Worm (Caenorhabditis elegans) whole organism, young adult: ENCODE results near the gene srx-10.

Source experiments
- B0336.3 ChIP-seq: fragments of 200-800 bp; sonication (Bioruptor generic); IDR thresholded peaks from 2 replicates; pipeline ENCODE4 v1.3.6; 2022; ENCODE audit warnings: missing genetic modification characterization, missing compliant biosample characterization
- F22D6.2 ChIP-seq: sonication (generic microtip); optimal IDR thresholded peaks from 2 replicates; lab custom pipeline; 2016; ENCODE audit warnings: mild to moderate bottlenecking, missing genetic modification characterization, missing compliant biosample characterization
- F39B2.1 ChIP-seq: fragments of 200-800 bp; sonication (Bioruptor generic); IDR thresholded peaks from 2 replicates; pipeline ENCODE4 v1.3.6; 2022; ENCODE audit warnings: missing genetic modification reagents, missing genetic modification characterization, missing compliant biosample characterization
- F52B5.7 ChIP-seq: sonication (generic microtip); optimal IDR thresholded peaks from 2 replicates; lab custom pipeline; 2016; ENCODE audit warnings: mild to moderate bottlenecking, missing genetic modification characterization, missing compliant biosample characterization
- F57A8.1 ChIP-seq: fragments of 200-800 bp; sonication (Bioruptor generic); optimal IDR thresholded peaks from 2 replicates; lab custom pipeline; 2018; ENCODE audit warnings: mild to moderate bottlenecking, missing genetic modification characterization, moderate library complexity, missing compliant biosample characterization
- K12H6.12 ChIP-seq: fragments of 200-800 bp; sonication (Bioruptor generic); optimal IDR thresholded peaks from 2 replicates; lab custom pipeline; 2018; ENCODE audit warnings: mild to moderate bottlenecking, missing genetic modification characterization, missing compliant biosample characterization
- T26A5.8 ChIP-seq: sonication (generic microtip); optimal IDR thresholded peaks from 2 replicates; lab custom pipeline; 2016; ENCODE audit warnings: missing genetic modification characterization, missing compliant biosample characterization
- Y67H2A.10 ChIP-seq: fragments of 200-800 bp; sonication (Bioruptor generic); conservative IDR thresholded peaks from 2 replicates; pipeline ENCODE4 v1.3.6; 2022; ENCODE audit warnings: missing genetic modification reagents, missing genetic modification characterization, missing compliant biosample characterization
- Y79H2A.3 ChIP-seq: fragments of 200-800 bp; sonication (Bioruptor generic); conservative IDR thresholded peaks from 2 replicates; pipeline ENCODE4 v1.3.6; 2022; ENCODE audit warnings: missing genetic modification reagents, missing genetic modification characterization, missing compliant biosample characterization
- akir-1 ChIP-seq: fragments of 200-800 bp; sonication (Bioruptor generic); optimal IDR thresholded peaks from 2 replicates; lab custom pipeline; 2018; ENCODE audit warnings: mild to moderate bottlenecking, missing genetic modification characterization, moderate library complexity, missing compliant biosample characterization
- atf-7 ChIP-seq: sonication (generic microtip); optimal IDR thresholded peaks from 2 replicates; lab custom pipeline; 2017; ENCODE audit warnings: mild to moderate bottlenecking, missing genetic modification characterization, missing compliant biosample characterization
- attf-3 ChIP-seq: fragments of 200-800 bp; sonication (Bioruptor generic); conservative IDR thresholded peaks from 2 replicates; pipeline ENCODE4 v1.3.6; 2022; ENCODE audit warnings: missing genetic modification reagents, missing genetic modification characterization, missing compliant biosample characterization
- attf-5 ChIP-seq: fragments of 200-800 bp; sonication (Bioruptor generic); optimal IDR thresholded peaks from 2 replicates; lab custom pipeline; 2018; ENCODE audit warnings: mild to moderate bottlenecking, missing genetic modification characterization, missing compliant biosample characterization
- attf-6 ChIP-seq: fragments of 200-800 bp; sonication (Bioruptor generic); IDR thresholded peaks from 2 replicates; pipeline ENCODE4 v1.3.6; 2022; ENCODE audit warnings: missing genetic modification reagents, missing genetic modification characterization, missing compliant biosample characterization
- bed-2 ChIP-seq: fragments of 200-800 bp; sonication (Bioruptor generic); IDR thresholded peaks from 2 replicates; pipeline ENCODE4 v1.3.6; 2022; ENCODE audit warnings: missing genetic modification reagents, missing genetic modification characterization, missing compliant biosample characterization
- cebp-1 ChIP-seq, 2 experiments: fragments of 200-800 bp in 1 of 2; sonication (Bioruptor generic) in 1 of 2; sonication (generic microtip) in 1 of 2; IDR thresholded peaks in 1 of 2; optimal IDR thresholded peaks in 1 of 2; 2 replicates each; pipeline versions ENCODE4 v1.3.6 to Lab custom; 2017 to 2022; ENCODE audit warnings: missing compliant biosample characterization in 2 of 2, missing genetic modification characterization in 2 of 2, mild to moderate bottlenecking in 1 of 2, missing genetic modification reagents in 1 of 2, moderate library complexity in 1 of 2
- cebp-2 ChIP-seq: fragments of 200-800 bp; sonication (Bioruptor generic); IDR thresholded peaks from 2 replicates; pipeline ENCODE4 v1.3.6; 2022; ENCODE audit warnings: missing genetic modification characterization, missing compliant biosample characterization
- ceh-40 ChIP-seq: fragments of 200-800 bp; sonication (Bioruptor generic); IDR thresholded peaks from 2 replicates; pipeline ENCODE4 v1.3.6; 2022; ENCODE audit warnings: missing genetic modification characterization, missing compliant biosample characterization
- ceh-58 ChIP-seq: fragments of 200-800 bp; sonication (Bioruptor generic); IDR thresholded peaks from 2 replicates; pipeline ENCODE4 v1.3.6; 2022; ENCODE audit warnings: missing genetic modification characterization, missing compliant biosample characterization
- chd-7 ChIP-seq: sonication (generic microtip); optimal IDR thresholded peaks from 2 replicates; lab custom pipeline; 2016; ENCODE audit warnings: mild to moderate bottlenecking, missing genetic modification characterization, moderate library complexity, missing compliant biosample characterization
- dox-1 ChIP-seq: fragments of 200-800 bp; sonication (Bioruptor generic); IDR thresholded peaks from 2 replicates; pipeline ENCODE4 v1.3.6; 2022; ENCODE audit warnings: missing genetic modification reagents, missing genetic modification characterization, missing compliant biosample characterization
- dpff-1 ChIP-seq: sonication (generic microtip); optimal IDR thresholded peaks from 2 replicates; lab custom pipeline; 2017; ENCODE audit warnings: mild to moderate bottlenecking, missing genetic modification characterization, missing compliant biosample characterization
- dpl-1 ChIP-seq: fragments of 150-350 bp; optimal IDR thresholded peaks from 2 replicates; lab custom pipeline; 2014; ENCODE audit warnings: missing biosample characterization, missing genetic modification reagents, missing genetic modification characterization
- efl-1 ChIP-seq: fragments of 150-350 bp; optimal IDR thresholded peaks from 2 replicates; lab custom pipeline; 2014; ENCODE audit warnings: missing biosample characterization, missing genetic modification reagents, missing genetic modification characterization
- egl-18 ChIP-seq: fragments of 200-800 bp; sonication (Bioruptor generic); IDR thresholded peaks from 2 replicates; pipeline ENCODE4 v1.3.6; 2022; ENCODE audit warnings: missing genetic modification reagents, missing genetic modification characterization, missing compliant biosample characterization
- ekl-4 ChIP-seq: fragments of 200-800 bp; sonication (Bioruptor generic); IDR thresholded peaks from 2 replicates; pipeline ENCODE4 v1.3.6; 2022; ENCODE audit warnings: missing genetic modification reagents, missing genetic modification characterization, missing compliant biosample characterization
- gei-17 ChIP-seq: fragments of 200-800 bp; sonication (Bioruptor generic); optimal IDR thresholded peaks from 2 replicates; lab custom pipeline; 2018; ENCODE audit warnings: mild to moderate bottlenecking, missing genetic modification characterization, missing compliant biosample characterization
- hmg-20 ChIP-seq: fragments of 200-800 bp; sonication (Bioruptor generic); IDR thresholded peaks from 2 replicates; pipeline ENCODE4 v1.3.6; 2022; ENCODE audit warnings: missing genetic modification reagents, missing genetic modification characterization, missing compliant biosample characterization
- hrde-1 ChIP-seq: sonication (generic microtip); optimal IDR thresholded peaks from 2 replicates; lab custom pipeline; 2016; ENCODE audit warnings: missing genetic modification characterization, mild to moderate bottlenecking, missing compliant biosample characterization, moderate library complexity, missing genotype, missing genetic modification reagents, borderline replicate concordance
- hsf-1 ChIP-seq: fragments of 200-800 bp; sonication (Bioruptor generic); IDR thresholded peaks from 2 replicates; pipeline ENCODE4 v1.3.6; 2022; ENCODE audit warnings: missing genetic modification reagents, missing genetic modification characterization, missing compliant biosample characterization
- lin-40 ChIP-seq: sonication (generic microtip); optimal IDR thresholded peaks from 2 replicates; lab custom pipeline; 2016; ENCODE audit warnings: missing genetic modification characterization, mild to moderate bottlenecking, missing compliant biosample characterization, missing genotype, missing genetic modification reagents
- mel-28 ChIP-seq: sonication (generic microtip); optimal IDR thresholded peaks from 2 replicates; lab custom pipeline; 2016; ENCODE audit warnings: borderline replicate concordance, mild to moderate bottlenecking, missing genetic modification characterization, missing compliant biosample characterization
- nfyb-1 ChIP-seq: fragments of 200-800 bp; sonication (Bioruptor generic); IDR thresholded peaks from 2 replicates; pipeline ENCODE4 v1.3.6; 2022; ENCODE audit warnings: missing genetic modification reagents, missing genetic modification characterization, missing compliant biosample characterization
- nhr-179 ChIP-seq: sonication (generic microtip); optimal IDR thresholded peaks from 2 replicates; lab custom pipeline; 2016; ENCODE audit warnings: mild to moderate bottlenecking, missing genetic modification characterization, missing compliant biosample characterization
- nhr-80 ChIP-seq: sonication (generic microtip); optimal IDR thresholded peaks from 2 replicates; lab custom pipeline; 2016; ENCODE audit warnings: missing genetic modification characterization, missing compliant biosample characterization
- pha-4 ChIP-seq: fragments of 150-350 bp; sonication (generic microtip); optimal IDR thresholded peaks from 2 replicates; lab custom pipeline; 2014; ENCODE audit warnings: missing biosample characterization, missing genetic modification reagents, missing genetic modification characterization
- repo-1 ChIP-seq: sonication (generic microtip); optimal IDR thresholded peaks from 2 replicates; lab custom pipeline; 2017; ENCODE audit warnings: mild to moderate bottlenecking, missing genetic modification characterization, missing compliant biosample characterization
- sdz-38 ChIP-seq: sonication (generic microtip); optimal IDR thresholded peaks from 2 replicates; lab custom pipeline; 2016; ENCODE audit warnings: missing genotype, missing genetic modification characterization, missing compliant biosample characterization
- somi-1 ChIP-seq: fragments of 200-800 bp; sonication (Bioruptor generic); optimal IDR thresholded peaks from 2 replicates; lab custom pipeline; 2018; ENCODE audit warnings: mild to moderate bottlenecking, missing genetic modification characterization, missing compliant biosample characterization
- tbp1 ChIP-seq: fragments of 200-800 bp; sonication (Bioruptor generic); optimal IDR thresholded peaks from 2 replicates; lab custom pipeline; 2018; ENCODE audit warnings: mild to moderate bottlenecking, missing genetic modification characterization, missing compliant biosample characterization
- tbx-9 ChIP-seq: sonication (generic microtip); optimal IDR thresholded peaks from 2 replicates; lab custom pipeline; 2016; ENCODE audit warnings: borderline replicate concordance, missing genetic modification characterization, inconsistent platforms, missing compliant biosample characterization
- unc-130 ChIP-seq: sonication (generic microtip); optimal IDR thresholded peaks from 2 replicates; lab custom pipeline; 2016; ENCODE audit warnings: missing genetic modification reagents, missing genetic modification characterization, missing compliant biosample characterization
- unc-62 ChIP-seq: fragments of 150-350 bp; optimal IDR thresholded peaks from 2 replicates; lab custom pipeline; 2014; ENCODE audit warnings: missing biosample characterization, missing genetic modification reagents, missing genetic modification characterization
- xnd-1 ChIP-seq: sonication (generic microtip); optimal IDR thresholded peaks from 2 replicates; lab custom pipeline; 2016; ENCODE audit warnings: missing genotype, missing genetic modification reagents, missing genetic modification characterization, missing compliant biosample characterization
- zim-3 ChIP-seq: sonication (generic microtip); optimal IDR thresholded peaks from 2 replicates; lab custom pipeline; 2017; ENCODE audit warnings: mild to moderate bottlenecking, missing genetic modification characterization, moderate library complexity, missing compliant biosample characterization
- ztf-22 ChIP-seq: fragments of 200-800 bp; sonication (Bioruptor generic); optimal IDR thresholded peaks from 2 replicates; lab custom pipeline; 2018; ENCODE audit warnings: mild to moderate bottlenecking, missing genetic modification characterization, moderate library complexity, missing compliant biosample characterization
- ztf-26 ChIP-seq: sonication (generic microtip); optimal IDR thresholded peaks from 2 replicates; lab custom pipeline; 2017; ENCODE audit warnings: missing genetic modification characterization, missing compliant biosample characterization
- ztf-28 ChIP-seq: fragments of 200-800 bp; sonication (Bioruptor generic); IDR thresholded peaks from 2 replicates; pipeline ENCODE4 v1.3.6; 2022; ENCODE audit warnings: missing genetic modification reagents, missing genetic modification characterization, missing compliant biosample characterization

srx-10 gene

DNA sequence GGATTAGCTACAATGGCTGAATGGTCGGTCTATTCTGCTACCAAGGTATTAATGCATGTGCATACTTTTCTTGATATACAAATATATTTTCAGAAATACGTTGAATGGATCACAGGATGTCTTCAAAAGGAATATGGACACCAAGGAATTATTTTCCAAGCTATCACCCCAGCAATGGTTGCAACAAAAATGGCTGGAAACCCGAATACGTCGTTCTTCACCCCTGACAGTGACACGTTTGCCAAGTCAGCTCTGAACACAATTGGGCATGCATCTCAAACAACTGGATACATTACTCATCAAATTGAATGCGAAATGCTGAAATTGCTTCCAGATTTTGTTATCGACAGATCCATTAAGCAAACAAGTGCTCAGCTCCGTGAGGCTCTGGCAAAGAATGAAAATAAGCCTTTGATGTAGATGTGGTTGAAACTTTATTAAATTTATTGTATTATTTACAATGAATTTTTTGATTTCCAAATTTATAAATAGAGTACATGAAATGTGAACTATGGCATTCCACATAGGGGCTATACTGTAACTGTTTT, 38.7 kb downstream of the srx-10 start (continued):
- TF ChIP-seq atf-7 (tag; lab: Kevin White, UChicago): peak; percentile 90
- TF ChIP-seq attf-3 (GFP tag; lab: Robert Waterston, UW): 0 out of 2 replicates have a peak, but pooled peaks have one; percentile 16
- no peak for TF ChIP-seq akir-1
- TF ChIP-seq mel-28 (tag; lab: Kevin White, UChicago): peak; percentile 88
- TF ChIP-seq F22D6.2 (tag; lab: Kevin White, UChicago): peak; percentile 56
- no peak for TF ChIP-seq tbx-9 (tag; lab: Kevin White, UChicago)
- TF ChIP-seq tbp1: peak; percentile 71
- no peak for TF ChIP-seq F57A8.1 (GFP tag; lab: Kevin White, UChicago)
- TF ChIP-seq K12H6.12 (tag; lab: Kevin White, UChicago): peak; percentile 55
- peak; percentile 47 for TF ChIP-seq nhr-80 (tag; lab: Kevin White, UChicago)
- no peak for TF ChIP-seq xnd-1
- peak; percentile 64; the same call in 1 of the 2 replicates for TF ChIP-seq Y79H2A.3 (GFP tag; lab: Robert Waterston, UW)
- peak; percentile 76 for TF ChIP-seq gei-17
- TF ChIP-seq lin-40: peak; percentile 22
- peak; percentile 55 for TF ChIP-seq pha-4 (tag; lab: Kevin White, UChicago)
- peak; percentile 79 for TF ChIP-seq dox-1 (GFP tag; lab: Robert Waterston, UW)
- TF ChIP-seq chd-7 (tag; lab: Kevin White, UChicago): peak; percentile 92
- peak; percentile 98 for TF ChIP-seq repo-1 (tag; lab: Kevin White, UChicago)
- 0 out of 2 replicates have a peak, but pooled peaks have one; percentile 58 for TF ChIP-seq cebp-2
- TF ChIP-seq unc-62 (GFP tag; lab: Kevin White, UChicago): no peak
- no peak for TF ChIP-seq dpff-1 (tag; lab: Kevin White, UChicago)
- peak; percentile 65; the same call in 1 of the 2 replicates for TF ChIP-seq hsf-1 (GFP tag; lab: Robert Waterston, UW)
- no peak for TF ChIP-seq nhr-179 (tag; lab: Kevin White, UChicago)
- TF ChIP-seq zim-3: peak; percentile 16
- peak; percentile 86 for TF ChIP-seq ztf-26 (tag; lab: Kevin White, UChicago)
- TF ChIP-seq egl-18 (GFP tag; lab: Robert Waterston, UW): no peak
- no peak for TF ChIP-seq F39B2.1 (GFP tag; lab: Robert Waterston, UW)
- TF ChIP-seq attf-6 (GFP tag; lab: Robert Waterston, UW): peak; percentile 71
- TF ChIP-seq hmg-20: peak; percentile 62; the same call in 1 of the 2 replicates
- no peak for TF ChIP-seq hrde-1 (tag; lab: Kevin White, UChicago)
- TF ChIP-seq T26A5.8 (tag; lab: Kevin White, UChicago): no peak
- TF ChIP-seq ztf-22 (GFP tag; lab: Kevin White, UChicago): peak; percentile 76
- TF ChIP-seq somi-1 (GFP tag; lab: Kevin White, UChicago): peak; percentile 88
- TF ChIP-seq efl-1 (GFP tag; lab: Kevin White, UChicago): no peak
- 0 out of 2 replicates have a peak, but pooled peaks have one; percentile 61 for TF ChIP-seq ceh-40 (GFP tag; lab: Robert Waterston, UW)
- no peak for TF ChIP-seq sdz-38 (tag; lab: Kevin White, UChicago)
- no peak for TF ChIP-seq bed-2 (GFP tag; lab: Robert Waterston, UW)
- no peak for TF ChIP-seq dpl-1 (GFP tag; lab: Kevin White, UChicago)
- peak; percentile 92 for TF ChIP-seq F52B5.7
- TF ChIP-seq B0336.3: peak; percentile 96
- no peak for TF ChIP-seq ceh-58 (GFP tag; lab: Robert Waterston, UW)
- peak; percentile 77 for TF ChIP-seq cebp-1 (GFP tag; IDR thresholded peaks at IDR 0.05; lab: Robert Waterston, UW)
- TF ChIP-seq cebp-1 (tag; optimal IDR thresholded peaks at IDR 0.05; lab: Kevin White, UChicago): peak; percentile 94
- peak; percentile 54; the same call in 1 of the 2 replicates for TF ChIP-seq Y67H2A.10 (GFP tag; lab: Robert Waterston, UW)
- peak; percentile 68 for TF ChIP-seq ekl-4 (GFP tag; lab: Robert Waterston, UW)
- peak; percentile 95 for TF ChIP-seq nfyb-1 (GFP tag; lab: Robert Waterston, UW)
- TF ChIP-seq attf-5: peak; percentile 68
- 0 out of 2 replicates have a peak, but pooled peaks have one; percentile 75 for TF ChIP-seq ztf-28 (GFP tag; lab: Robert Waterston, UW)
- TF ChIP-seq unc-130 (GFP tag; lab: Kevin White, UChicago): no peak
